Worm (Caenorhabditis elegans) whole organism, L4/young adult: Measurements from ENCODE around the gene srw-33.

Source experiments
- W03F9.2 ChIP-seq: fragments of 150-350 bp; optimal IDR thresholded peaks from 2 replicates; lab custom pipeline; 2014; ENCODE audit warnings: missing biosample characterization, missing genetic modification characterization
- dao-5 ChIP-seq: sonication (generic microtip); optimal IDR thresholded peaks from 2 replicates; lab custom pipeline; 2016; ENCODE audit warnings: missing genotype, missing genetic modification characterization, moderate library complexity, missing compliant biosample characterization

- no peak for TF ChIP-seq W03F9.2
- TF ChIP-seq dao-5: no peak
Measured at ce11 chrV:15499099-15499498, 47.8 kb upstream of the srw-33 start.
